Worm (Caenorhabditis elegans) whole organism, L1 larva: ENCODE measurements around the gene fbxb-88.

ENCODE experiments used
- aly-2 ChIP-seq: fragments of 150-350 bp; optimal IDR thresholded peaks from 2 replicates; lab custom pipeline; 2014; ENCODE audit warnings: missing biosample characterization, missing genetic modification characterization
- isw-1 ChIP-seq: fragments of 200-800 bp; sonication (Bioruptor generic); IDR thresholded peaks from 2 replicates; pipeline ENCODE4 v1.3.6; 2022; ENCODE audit warnings: missing genetic modification characterization, missing compliant biosample characterization
- pag-3 ChIP-seq: sonication (generic microtip); optimal IDR thresholded peaks from 2 replicates; lab custom pipeline; 2017; ENCODE audit warnings: missing genetic modification characterization, mild to moderate bottlenecking, missing compliant biosample characterization, antibody characterized with exemption, borderline replicate concordance; ENCODE audit not compliant: insufficient read depth
- sox-4 ChIP-seq: sonication (generic microtip); optimal IDR thresholded peaks from 2 replicates; lab custom pipeline; 2016; ENCODE audit warnings: missing genetic modification characterization, missing compliant biosample characterization
- zip-4 ChIP-seq: fragments of 200-800 bp; sonication (Bioruptor generic); optimal IDR thresholded peaks from 2 replicates; lab custom pipeline; 2018; ENCODE audit warnings: mild to moderate bottlenecking, missing genetic modification characterization, moderate library complexity, missing compliant biosample characterization
- ztf-11 ChIP-seq, 2 experiments: sonication (generic microtip); optimal IDR thresholded peaks; 2 replicates each; lab custom pipeline; 2016 to 2017; ENCODE audit warnings: missing genetic modification characterization in 2 of 2, missing biosample characterization in 1 of 2, missing compliant biosample characterization in 1 of 2

- TF ChIP-seq aly-2: no peak
- TF ChIP-seq isw-1: no peak
- no peak for TF ChIP-seq ztf-11 (tag; optimal IDR thresholded peaks at IDR 0.05; lab: Kevin White, UChicago)
- TF ChIP-seq sox-4: no peak
- no peak for TF ChIP-seq zip-4 (GFP tag; lab: Kevin White, UChicago)
- no peak for TF ChIP-seq pag-3 (tag; lab: Kevin White, UChicago)
Measured at ce11 chrII:4866045-4866444, 38.4 kb upstream of the fbxb-88 start.
